Worm (Caenorhabditis elegans): ENCODE results near the gene H25K10.4.

ce11 chrIV:16186008-16186407 lies 39.8 kb upstream of the H25K10.4 start:
- TF ChIP-seq nhr-25 (tag; optimal IDR thresholded peaks at IDR 0.05; ENCODE audit: borderline replicate concordance, insufficient read depth) (no peak), mxl-2 (GFP tag; conservative IDR thresholded peaks at IDR 0.05) (no peak), saeg-2 (GFP tag; IDR thresholded peaks at IDR 0.05) (no peak), nhr-41 (GFP tag; IDR thresholded peaks at IDR 0.05) (no peak), nhr-28 (tag; optimal IDR thresholded peaks at IDR 0.05) (no peak), nhr-11 (tag; optimal IDR thresholded peaks at IDR 0.05) (no peak), vab-7 (GFP tag; IDR thresholded peaks at IDR 0.05) (no peak), daf-12 (tag; optimal IDR thresholded peaks at IDR 0.05) (no peak), lin-39 (tag; optimal IDR thresholded peaks at IDR 0.05) (no peak), Y105C5A.15 (GFP tag; IDR thresholded peaks at IDR 0.05) (no peak), spr-3 (GFP tag; optimal IDR thresholded peaks at IDR 0.05) (no peak)
